Fruit fly (Drosophila melanogaster): ENCODE results near the gene CG33116.

dm6 chr2L:19574959-19575625 lies 41.8 kb downstream of the CG33116 start:
- TF ChIP-seq CG11723 (GFP tag; optimal IDR thresholded peaks at IDR 0.05): no peak
- no peak for TF ChIP-seq maf-S (GFP tag; optimal IDR thresholded peaks at IDR 0.05)
- no peak for TF ChIP-seq CG14710 (tag; optimal IDR thresholded peaks at IDR 0.05)
- no peak for TF ChIP-seq luna (GFP tag; optimal IDR thresholded peaks at IDR 0.05)
- TF ChIP-seq Antp (GFP tag; optimal IDR thresholded peaks at IDR 0.05): no peak
- TF ChIP-seq Ets97D (GFP tag; optimal IDR thresholded peaks at IDR 0.05): no peak
- TF ChIP-seq Neu2 (GFP tag; optimal IDR thresholded peaks at IDR 0.05; ENCODE audit: borderline replicate concordance): no peak
- TF ChIP-seq dati (GFP tag; IDR thresholded peaks at IDR 0.05): no peak
- no peak for TF ChIP-seq CG16779 (GFP tag; IDR thresholded peaks at IDR 0.05)
- TF ChIP-seq unpg (GFP tag; optimal IDR thresholded peaks at IDR 0.05): no peak
- TF ChIP-seq CG17359 (tag; optimal IDR thresholded peaks at IDR 0.05): no peak
